Worm (Caenorhabditis elegans) whole organism, young adult: ENCODE results near the gene exos-4.1.
A peak's percentile ranks its signal among the peaks of the same experiment; 100 is the strongest.

Experiments used
- F22D6.2 ChIP-seq: sonication (generic microtip); optimal IDR thresholded peaks from 2 replicates; lab custom pipeline; 2016; ENCODE audit warnings: mild to moderate bottlenecking, missing genetic modification characterization, missing compliant biosample characterization
- F37B4.10 ChIP-seq: fragments of 200-800 bp; sonication (Bioruptor generic); IDR thresholded peaks from 2 replicates; pipeline ENCODE4 v1.3.6; 2022; ENCODE audit warnings: missing genetic modification characterization, missing compliant biosample characterization
- F49E8.2 ChIP-seq: sonication (generic microtip); optimal IDR thresholded peaks from 3 replicates; lab custom pipeline; 2017; ENCODE audit warnings: missing genetic modification characterization, mild to moderate bottlenecking, missing compliant biosample characterization, antibody characterized with exemption, moderate library complexity; ENCODE audit not compliant: insufficient read depth
- F52B5.7 ChIP-seq: sonication (generic microtip); optimal IDR thresholded peaks from 2 replicates; lab custom pipeline; 2016; ENCODE audit warnings: mild to moderate bottlenecking, missing genetic modification characterization, missing compliant biosample characterization
- F55B11.4 ChIP-seq: sonication (generic microtip); optimal IDR thresholded peaks from 2 replicates; lab custom pipeline; 2016; ENCODE audit warnings: missing compliant biosample characterization, missing genetic modification characterization, borderline replicate concordance; ENCODE audit not compliant: insufficient read depth
- F57A8.1 ChIP-seq: fragments of 200-800 bp; sonication (Bioruptor generic); optimal IDR thresholded peaks from 2 replicates; lab custom pipeline; 2018; ENCODE audit warnings: mild to moderate bottlenecking, missing genetic modification characterization, moderate library complexity, missing compliant biosample characterization
- Y53F4B.3 ChIP-seq: fragments of 200-800 bp; sonication (Bioruptor generic); IDR thresholded peaks from 2 replicates; pipeline ENCODE4 v1.3.6; 2022; ENCODE audit warnings: missing genetic modification reagents, missing genetic modification characterization, missing compliant biosample characterization
- akir-1 ChIP-seq: fragments of 200-800 bp; sonication (Bioruptor generic); optimal IDR thresholded peaks from 2 replicates; lab custom pipeline; 2018; ENCODE audit warnings: mild to moderate bottlenecking, missing genetic modification characterization, moderate library complexity, missing compliant biosample characterization
- attf-5 ChIP-seq: fragments of 200-800 bp; sonication (Bioruptor generic); optimal IDR thresholded peaks from 2 replicates; lab custom pipeline; 2018; ENCODE audit warnings: mild to moderate bottlenecking, missing genetic modification characterization, missing compliant biosample characterization
- attf-6 ChIP-seq: fragments of 200-800 bp; sonication (Bioruptor generic); IDR thresholded peaks from 2 replicates; pipeline ENCODE4 v1.3.6; 2022; ENCODE audit warnings: missing genetic modification reagents, missing genetic modification characterization, missing compliant biosample characterization
- bed-2 ChIP-seq: fragments of 200-800 bp; sonication (Bioruptor generic); IDR thresholded peaks from 2 replicates; pipeline ENCODE4 v1.3.6; 2022; ENCODE audit warnings: missing genetic modification reagents, missing genetic modification characterization, missing compliant biosample characterization
- ccch-3 ChIP-seq: fragments of 200-800 bp; sonication (Bioruptor generic); optimal IDR thresholded peaks from 2 replicates; lab custom pipeline; 2018; ENCODE audit warnings: mild to moderate bottlenecking, missing genetic modification characterization, missing compliant biosample characterization
- cebp-1 ChIP-seq, 2 experiments: fragments of 200-800 bp in 1 of 2; sonication (Bioruptor generic) in 1 of 2; sonication (generic microtip) in 1 of 2; IDR thresholded peaks in 1 of 2; optimal IDR thresholded peaks in 1 of 2; 2 replicates each; pipeline versions ENCODE4 v1.3.6 to Lab custom; 2017 to 2022; ENCODE audit warnings: missing compliant biosample characterization in 2 of 2, missing genetic modification characterization in 2 of 2, mild to moderate bottlenecking in 1 of 2, missing genetic modification reagents in 1 of 2, moderate library complexity in 1 of 2
- ceh-27 ChIP-seq: fragments of 200-800 bp; sonication (Bioruptor generic); optimal IDR thresholded peaks from 2 replicates; lab custom pipeline; 2018; ENCODE audit warnings: mild to moderate bottlenecking, missing genetic modification characterization, moderate library complexity, missing compliant biosample characterization
- ceh-40 ChIP-seq: fragments of 200-800 bp; sonication (Bioruptor generic); IDR thresholded peaks from 2 replicates; pipeline ENCODE4 v1.3.6; 2022; ENCODE audit warnings: missing genetic modification characterization, missing compliant biosample characterization
- ceh-79 ChIP-seq: sonication (generic microtip); optimal IDR thresholded peaks from 2 replicates; lab custom pipeline; 2017; ENCODE audit warnings: mild to moderate bottlenecking, missing genetic modification characterization, missing compliant biosample characterization
- ceh-91 ChIP-seq: fragments of 200-800 bp; sonication (Bioruptor generic); IDR thresholded peaks from 2 replicates; pipeline ENCODE4 v1.3.6; 2022; ENCODE audit warnings: missing genetic modification reagents, missing genetic modification characterization, missing compliant biosample characterization
- dox-1 ChIP-seq: fragments of 200-800 bp; sonication (Bioruptor generic); IDR thresholded peaks from 2 replicates; pipeline ENCODE4 v1.3.6; 2022; ENCODE audit warnings: missing genetic modification reagents, missing genetic modification characterization, missing compliant biosample characterization
- efl-1 ChIP-seq: fragments of 150-350 bp; optimal IDR thresholded peaks from 2 replicates; lab custom pipeline; 2014; ENCODE audit warnings: missing biosample characterization, missing genetic modification reagents, missing genetic modification characterization
- ets-4 ChIP-seq: fragments of 200-800 bp; sonication (Bioruptor generic); optimal IDR thresholded peaks from 2 replicates; lab custom pipeline; 2018; ENCODE audit warnings: mild to moderate bottlenecking, missing genetic modification characterization, missing compliant biosample characterization
- gei-17 ChIP-seq: fragments of 200-800 bp; sonication (Bioruptor generic); optimal IDR thresholded peaks from 2 replicates; lab custom pipeline; 2018; ENCODE audit warnings: mild to moderate bottlenecking, missing genetic modification characterization, missing compliant biosample characterization
- hlh-12 ChIP-seq: sonication (generic microtip); optimal IDR thresholded peaks from 2 replicates; lab custom pipeline; 2016; ENCODE audit warnings: missing genetic modification characterization, missing compliant biosample characterization
- hmg-20 ChIP-seq: fragments of 200-800 bp; sonication (Bioruptor generic); IDR thresholded peaks from 2 replicates; pipeline ENCODE4 v1.3.6; 2022; ENCODE audit warnings: missing genetic modification reagents, missing genetic modification characterization, missing compliant biosample characterization
- hrde-1 ChIP-seq: sonication (generic microtip); optimal IDR thresholded peaks from 2 replicates; lab custom pipeline; 2016; ENCODE audit warnings: missing genetic modification characterization, mild to moderate bottlenecking, missing compliant biosample characterization, moderate library complexity, missing genotype, missing genetic modification reagents, borderline replicate concordance
- let-526 ChIP-seq: fragments of 200-800 bp; sonication (Bioruptor generic); IDR thresholded peaks from 2 replicates; pipeline ENCODE4 v1.3.6; 2022; ENCODE audit warnings: missing genetic modification reagents, missing genetic modification characterization, missing compliant biosample characterization
- lin-26 ChIP-seq: fragments of 200-800 bp; sonication (Bioruptor generic); IDR thresholded peaks from 2 replicates; pipeline ENCODE4 v1.3.6; 2022; ENCODE audit warnings: missing genetic modification reagents, missing genetic modification characterization, missing compliant biosample characterization
- lin-35 ChIP-seq, 3 experiments: fragments of 150-350 bp in 2 of 3; sonication (generic microtip) in 1 of 3; optimal IDR thresholded peaks; 2 replicates each; lab custom pipeline; 2014 to 2018; ENCODE audit warnings: missing biosample characterization in 3 of 3, missing genetic modification characterization in 3 of 3, missing genetic modification reagents in 3 of 3
- lin-40 ChIP-seq: sonication (generic microtip); optimal IDR thresholded peaks from 2 replicates; lab custom pipeline; 2016; ENCODE audit warnings: missing genetic modification characterization, mild to moderate bottlenecking, missing compliant biosample characterization, missing genotype, missing genetic modification reagents
- madf-10 ChIP-seq: sonication (generic microtip); optimal IDR thresholded peaks from 2 replicates; lab custom pipeline; 2016; ENCODE audit warnings: mild to moderate bottlenecking, missing genetic modification characterization, missing compliant biosample characterization
- madf-6 ChIP-seq: fragments of 200-800 bp; sonication (Bioruptor generic); IDR thresholded peaks from 2 replicates; pipeline ENCODE4 v1.3.6; 2022; ENCODE audit warnings: missing genetic modification reagents, missing genetic modification characterization, missing compliant biosample characterization
- mes-4 ChIP-seq: sonication (generic microtip); optimal IDR thresholded peaks from 2 replicates; lab custom pipeline; 2016; ENCODE audit warnings: missing genotype, missing genetic modification characterization, missing compliant biosample characterization
- nfyb-1 ChIP-seq: fragments of 200-800 bp; sonication (Bioruptor generic); IDR thresholded peaks from 2 replicates; pipeline ENCODE4 v1.3.6; 2022; ENCODE audit warnings: missing genetic modification reagents, missing genetic modification characterization, missing compliant biosample characterization
- nhr-120 ChIP-seq: fragments of 200-800 bp; sonication (Bioruptor generic); IDR thresholded peaks from 2 replicates; pipeline ENCODE4 v1.3.6; 2022; ENCODE audit warnings: missing genetic modification characterization, missing compliant biosample characterization
- nhr-80 ChIP-seq: sonication (generic microtip); optimal IDR thresholded peaks from 2 replicates; lab custom pipeline; 2016; ENCODE audit warnings: missing genetic modification characterization, missing compliant biosample characterization
- pbrm-1 ChIP-seq: fragments of 200-800 bp; sonication (Bioruptor generic); IDR thresholded peaks from 2 replicates; pipeline ENCODE4 v1.3.6; 2022; ENCODE audit warnings: missing genetic modification reagents, missing genetic modification characterization, missing compliant biosample characterization
- pha-4 ChIP-seq: fragments of 150-350 bp; sonication (generic microtip); optimal IDR thresholded peaks from 2 replicates; lab custom pipeline; 2014; ENCODE audit warnings: missing biosample characterization, missing genetic modification reagents, missing genetic modification characterization
- tlf-1 ChIP-seq: fragments of 200-800 bp; sonication (Bioruptor generic); optimal IDR thresholded peaks from 2 replicates; lab custom pipeline; 2018; ENCODE audit warnings: mild to moderate bottlenecking, missing genetic modification characterization, missing compliant biosample characterization
- unc-130 ChIP-seq: sonication (generic microtip); optimal IDR thresholded peaks from 2 replicates; lab custom pipeline; 2016; ENCODE audit warnings: missing genetic modification reagents, missing genetic modification characterization, missing compliant biosample characterization
- xnd-1 ChIP-seq: sonication (generic microtip); optimal IDR thresholded peaks from 2 replicates; lab custom pipeline; 2016; ENCODE audit warnings: missing genotype, missing genetic modification reagents, missing genetic modification characterization, missing compliant biosample characterization
- zfh-2 ChIP-seq: fragments of 200-800 bp; sonication (Bioruptor generic); conservative IDR thresholded peaks from 2 replicates; pipeline ENCODE4 v1.3.6; 2022; ENCODE audit warnings: missing genetic modification reagents, missing genetic modification characterization, missing compliant biosample characterization
- ztf-25 ChIP-seq: fragments of 200-800 bp; sonication (Bioruptor generic); IDR thresholded peaks from 2 replicates; pipeline ENCODE4 v1.3.6; 2022; ENCODE audit warnings: missing genetic modification reagents, missing genetic modification characterization, missing compliant biosample characterization

Gene exos-4.1

ce11 chrIV:13057418-13057817 is 41.4 kb upstream of the exos-4.1 start, which contains the start of gene scl-2:
TSS of gene scl-2 (plus strand) at chrIV:13057710.
- TF ChIP-seq ztf-25 (GFP tag; lab: Robert Waterston, UW) = no peak
- no peak for TF ChIP-seq ets-4 (GFP tag; lab: Kevin White, UChicago)
- TF ChIP-seq hrde-1 = no peak
- TF ChIP-seq ceh-27 = no peak
- TF ChIP-seq efl-1 (GFP tag; lab: Kevin White, UChicago) = no peak
- no peak for TF ChIP-seq unc-130 (GFP tag; lab: Kevin White, UChicago)
- no peak for TF ChIP-seq hmg-20
- TF ChIP-seq nfyb-1 (GFP tag; lab: Robert Waterston, UW) = no peak
- TF ChIP-seq mes-4 (tag; lab: Kevin White, UChicago) = no peak
- TF ChIP-seq F52B5.7 = no peak
- TF ChIP-seq nhr-120 (GFP tag; lab: Robert Waterston, UW) = no peak
- no peak for TF ChIP-seq zfh-2 (GFP tag; lab: Robert Waterston, UW)
- no peak for TF ChIP-seq madf-6
- peak; percentile 74 for TF ChIP-seq pha-4 (tag; lab: Kevin White, UChicago)
- no peak for TF ChIP-seq ceh-79 (tag; lab: Kevin White, UChicago)
- no peak for TF ChIP-seq attf-6 (GFP tag; lab: Robert Waterston, UW)
- TF ChIP-seq F49E8.2 (tag; lab: Kevin White, UChicago) = no peak
- TF ChIP-seq nhr-80 (tag; lab: Kevin White, UChicago) = peak; percentile 80
- TF ChIP-seq lin-35 (GFP tag; optimal IDR thresholded peaks at IDR 0.05; lab: Kevin White, UChicago) = no peak
- peak; percentile 15; the same call in 1 of the 2 replicates for TF ChIP-seq dox-1
- no peak for TF ChIP-seq tlf-1 (GFP tag; lab: Kevin White, UChicago)
- TF ChIP-seq, all 124 proteins: peak for 3

- TF ChIP-seq madf-10 (no peak), nfyb-1 (GFP tag; lab: Robert Waterston, UW) (no peak), attf-5 (no peak), F57A8.1 (GFP tag; lab: Kevin White, UChicago) (no peak), ztf-25 (GFP tag; lab: Robert Waterston, UW) (no peak), zfh-2 (GFP tag; lab: Robert Waterston, UW) (no peak), xnd-1 (tag; lab: Kevin White, UChicago) (no peak), F55B11.4 (tag; lab: Kevin White, UChicago) (no peak), cebp-1 (GFP tag; IDR thresholded peaks at IDR 0.05; lab: Robert Waterston, UW) (no peak), cebp-1 (tag; optimal IDR thresholded peaks at IDR 0.05; lab: Kevin White, UChicago) (no peak), F22D6.2 (no peak), let-526 (GFP tag; lab: Robert Waterston, UW) (no peak), attf-6 (GFP tag; lab: Robert Waterston, UW) (no peak), pbrm-1 (GFP tag; lab: Robert Waterston, UW) (no peak), lin-40 (no peak), ccch-3 (GFP tag; lab: Kevin White, UChicago) (no peak), ceh-40 (GFP tag; lab: Robert Waterston, UW) (no peak), lin-26 (GFP tag; lab: Robert Waterston, UW) (no peak), lin-35 (GFP tag; optimal IDR thresholded peaks at IDR 0.05; lab: Kevin White, UChicago) (no peak), bed-2 (GFP tag; lab: Robert Waterston, UW) (no peak), hlh-12 (no peak)
- TF ChIP-seq, all 124 proteins: peak for 0
Measured at ce11 chrIV:13059284-13059683, 39.5 kb upstream of the exos-4.1 start, which contains the start of gene scl-3. TSS of gene scl-3 (plus strand) at chrIV:13059584.

ce11 chrIV:13063714-13064113 is 35.1 kb upstream of the exos-4.1 start, which contains the start of gene scl-5:
TSS of gene scl-5 (plus strand) at chrIV:13064014.
- TF ChIP-seq tlf-1 (GFP tag; lab: Kevin White, UChicago) (no peak), gei-17 (GFP tag; lab: Kevin White, UChicago) (no peak), akir-1 (GFP tag; lab: Kevin White, UChicago) (no peak), F37B4.10 (no peak), ceh-91 (GFP tag; lab: Robert Waterston, UW) (no peak), Y53F4B.3 (GFP tag; lab: Robert Waterston, UW) (no peak)
